Worm (Caenorhabditis elegans) whole organism, mixed stage, embryonic: ENCODE measurements around the gene gfi-3.

ENCODE experiments used
- M03D4.4 ChIP-seq: sonication (generic microtip); optimal IDR thresholded peaks from 2 replicates; lab custom pipeline; 2017; ENCODE audit warnings: mild to moderate bottlenecking, missing genetic modification characterization, missing compliant biosample characterization
- bed-3 ChIP-seq: fragments of 200-800 bp; sonication (Bioruptor generic); optimal IDR thresholded peaks from 3 replicates; lab custom pipeline; 2018; ENCODE audit warnings: mild to moderate bottlenecking, missing genetic modification characterization, moderate library complexity, missing compliant biosample characterization
- blmp-1 ChIP-seq: fragments of 150-350 bp; optimal IDR thresholded peaks from 2 replicates; lab custom pipeline; 2014; ENCODE audit warnings: missing biosample characterization, missing genetic modification characterization
- ceh-39 ChIP-seq: fragments of 150-350 bp; optimal IDR thresholded peaks from 2 replicates; lab custom pipeline; 2014; ENCODE audit warnings: missing biosample characterization, missing genetic modification characterization
- ceh-43 ChIP-seq: fragments of 200-800 bp; sonication (Bioruptor generic); optimal IDR thresholded peaks from 2 replicates; lab custom pipeline; 2018; ENCODE audit warnings: mild to moderate bottlenecking, missing genetic modification characterization, moderate library complexity, missing compliant biosample characterization
- ceh-83 ChIP-seq: fragments of 200-800 bp; sonication (Bioruptor generic); optimal IDR thresholded peaks from 2 replicates; lab custom pipeline; 2018; ENCODE audit warnings: mild to moderate bottlenecking, missing genetic modification characterization, missing compliant biosample characterization
- ces-1 ChIP-seq: fragments of 150-350 bp; optimal IDR thresholded peaks from 2 replicates; lab custom pipeline; 2014; ENCODE audit warnings: missing biosample characterization, missing genetic modification reagents, missing genetic modification characterization
- cnd-1 ChIP-seq: fragments of 200-800 bp; sonication (Bioruptor generic); optimal IDR thresholded peaks from 2 replicates; lab custom pipeline; 2018; ENCODE audit warnings: mild to moderate bottlenecking, missing genetic modification characterization, missing compliant biosample characterization
- drap-1 ChIP-seq: fragments of 200-800 bp; sonication (Bioruptor generic); optimal IDR thresholded peaks from 3 replicates; lab custom pipeline; 2018; ENCODE audit warnings: mild to moderate bottlenecking, missing genetic modification characterization, missing compliant biosample characterization
- elt-1 ChIP-seq: sonication (generic microtip); optimal IDR thresholded peaks from 2 replicates; lab custom pipeline; 2017; ENCODE audit warnings: missing genetic modification characterization, mild to moderate bottlenecking, missing compliant biosample characterization, antibody characterized with exemption, moderate library complexity, borderline replicate concordance; ENCODE audit not compliant: insufficient read depth
- elt-3 ChIP-seq: fragments of 150-350 bp; optimal IDR thresholded peaks from 2 replicates; lab custom pipeline; 2014; ENCODE audit warnings: missing biosample characterization, missing genetic modification characterization
- ham-2 ChIP-seq: fragments of 200-800 bp; sonication (Bioruptor generic); optimal IDR thresholded peaks from 2 replicates; lab custom pipeline; 2018; ENCODE audit warnings: mild to moderate bottlenecking, missing genetic modification characterization, missing compliant biosample characterization
- hlh-1 ChIP-seq: fragments of 150-350 bp; optimal IDR thresholded peaks from 2 replicates; lab custom pipeline; 2014; ENCODE audit warnings: missing biosample characterization, missing genetic modification reagents, missing genetic modification characterization
- lin-13 ChIP-seq: fragments of 150-350 bp; optimal IDR thresholded peaks from 2 replicates; lab custom pipeline; 2014; ENCODE audit warnings: missing biosample characterization, missing genetic modification characterization
- lin-32 ChIP-seq: fragments of 200-800 bp; sonication (Bioruptor generic); optimal IDR thresholded peaks from 2 replicates; lab custom pipeline; 2018; ENCODE audit warnings: mild to moderate bottlenecking, missing genetic modification characterization, missing compliant biosample characterization
- lsy-2 ChIP-seq: fragments of 150-350 bp; optimal IDR thresholded peaks from 2 replicates; lab custom pipeline; 2014; ENCODE audit warnings: missing biosample characterization, missing genetic modification characterization
- mab-5 ChIP-seq: fragments of 150-350 bp; optimal IDR thresholded peaks from 2 replicates; lab custom pipeline; 2014; ENCODE audit warnings: missing biosample characterization, missing genetic modification characterization
- mep-1 ChIP-seq: fragments of 150-350 bp; optimal IDR thresholded peaks from 2 replicates; lab custom pipeline; 2017; ENCODE audit warnings: missing biosample characterization, missing genetic modification reagents, missing genetic modification characterization, inconsistent platforms
- mls-2 ChIP-seq: sonication (generic microtip); optimal IDR thresholded peaks from 2 replicates; lab custom pipeline; 2016; ENCODE audit warnings: mild to moderate bottlenecking, missing genetic modification characterization, moderate library complexity, missing compliant biosample characterization
- nhr-12 ChIP-seq: fragments of 150-350 bp; optimal IDR thresholded peaks from 2 replicates; lab custom pipeline; 2014; ENCODE audit warnings: missing biosample characterization, missing genetic modification characterization
- nhr-2 ChIP-seq: fragments of 150-350 bp; optimal IDR thresholded peaks from 2 replicates; lab custom pipeline; 2014; ENCODE audit warnings: missing biosample characterization, missing genetic modification characterization
- nhr-237 ChIP-seq: fragments of 150-350 bp; optimal IDR thresholded peaks from 2 replicates; lab custom pipeline; 2014; ENCODE audit warnings: missing biosample characterization, missing genetic modification characterization
- nhr-28 ChIP-seq: fragments of 150-350 bp; optimal IDR thresholded peaks from 2 replicates; lab custom pipeline; 2014; ENCODE audit warnings: missing biosample characterization, missing genetic modification characterization
- nhr-76 ChIP-seq: sonication (generic microtip); optimal IDR thresholded peaks from 2 replicates; lab custom pipeline; 2017; ENCODE audit warnings: missing biosample characterization, missing genetic modification characterization
- pha-4 ChIP-seq: fragments of 150-350 bp; optimal IDR thresholded peaks from 2 replicates; lab custom pipeline; 2018; ENCODE audit warnings: missing biosample characterization, missing genetic modification reagents, missing genetic modification characterization
- sem-2 ChIP-seq: fragments of 200-800 bp; sonication (Bioruptor generic); optimal IDR thresholded peaks from 2 replicates; lab custom pipeline; 2018; ENCODE audit warnings: mild to moderate bottlenecking, missing genetic modification characterization, missing compliant biosample characterization
- snpc-4 ChIP-seq: fragments of 150-350 bp; optimal IDR thresholded peaks from 2 replicates; lab custom pipeline; 2014; ENCODE audit warnings: missing biosample characterization, missing genetic modification characterization
- sptf-1 ChIP-seq: sonication (generic microtip); optimal IDR thresholded peaks from 2 replicates; lab custom pipeline; 2017; ENCODE audit warnings: mild to moderate bottlenecking, missing genetic modification characterization, moderate library complexity, missing compliant biosample characterization
- tbx-8 ChIP-seq: fragments of 200-800 bp; sonication (Bioruptor generic); optimal IDR thresholded peaks from 2 replicates; lab custom pipeline; 2018; ENCODE audit warnings: mild to moderate bottlenecking, missing genetic modification characterization, moderate library complexity, missing compliant biosample characterization
- unc-120 ChIP-seq: sonication (generic microtip); optimal IDR thresholded peaks from 2 replicates; lab custom pipeline; 2017; ENCODE audit warnings: missing genetic modification characterization, missing compliant biosample characterization; ENCODE audit not compliant: poor library complexity, severe bottlenecking
- unc-39 ChIP-seq: fragments of 150-350 bp; optimal IDR thresholded peaks from 2 replicates; lab custom pipeline; 2014; ENCODE audit warnings: missing biosample characterization, missing genetic modification characterization
- unc-62 ChIP-seq: fragments of 150-350 bp; optimal IDR thresholded peaks from 2 replicates; lab custom pipeline; 2014; ENCODE audit warnings: missing biosample characterization, missing genetic modification reagents, missing genetic modification characterization
- zip-8 ChIP-seq: fragments of 150-350 bp; optimal IDR thresholded peaks from 2 replicates; lab custom pipeline; 2014; ENCODE audit warnings: missing biosample characterization, missing genetic modification characterization
- ztf-11 ChIP-seq: fragments of 150-350 bp; optimal IDR thresholded peaks from 2 replicates; lab custom pipeline; 2014; ENCODE audit warnings: missing biosample characterization, missing genetic modification characterization

The gfi-3 gene

ce11 chrX:14465593-14465992 lies 14.8 kb upstream of the gfi-3 start, which contains the start of gene M163.22:
TSS of gene M163.22 (plus strand) at chrX:14465893.
- TF ChIP-seq nhr-28 (tag; lab: Kevin White, UChicago) (no peak), M03D4.4 (no peak), mep-1 (tag; lab: Kevin White, UChicago) (no peak), drap-1 (no peak), nhr-2 (no peak), mab-5 (tag; lab: Kevin White, UChicago) (no peak), unc-120 (no peak)
- TF ChIP-seq, all 35 proteins: peak for 0

- TF ChIP-seq unc-120 (no peak), ceh-39 (tag; lab: Kevin White, UChicago) (no peak), elt-3 (no peak), nhr-76 (tag; lab: Kevin White, UChicago) (no peak), sem-2 (GFP tag; lab: Kevin White, UChicago) (no peak), ces-1 (no peak), ztf-11 (tag; lab: Kevin White, UChicago) (no peak), lin-13 (tag; lab: Kevin White, UChicago) (no peak), ham-2 (GFP tag; lab: Kevin White, UChicago) (no peak), mep-1 (tag; lab: Kevin White, UChicago) (no peak), lsy-2 (tag; lab: Kevin White, UChicago) (no peak), drap-1 (no peak), bed-3 (GFP tag; lab: Kevin White, UChicago) (no peak), unc-39 (no peak)
Observed at ce11 chrX:14466532-14466931, 13.8 kb upstream of the gfi-3 start, which contains the start of gene M163.21. TSS of gene M163.21 (plus strand) at chrX:14466832.

ce11 chrX:14469284-14469683 lies 11.1 kb upstream of the gfi-3 start, which contains the start of gene M163.9:
TSS of gene M163.9 (plus strand) at chrX:14469584.
- TF ChIP-seq ceh-83 (GFP tag; lab: Kevin White, UChicago) (no peak), cnd-1 (tag; lab: Kevin White, UChicago) (no peak), sem-2 (GFP tag; lab: Kevin White, UChicago) (no peak), unc-39 (no peak), zip-8 (tag; lab: Kevin White, UChicago) (no peak), snpc-4 (tag; lab: Kevin White, UChicago) (no peak)

- TF ChIP-seq blmp-1 (tag; lab: Kevin White, UChicago) (no peak), cnd-1 (tag; lab: Kevin White, UChicago) (no peak), sptf-1 (tag; lab: Kevin White, UChicago) (no peak), lin-32 (GFP tag; lab: Kevin White, UChicago) (no peak), elt-3 (no peak), elt-1 (no peak), nhr-237 (tag; lab: Kevin White, UChicago) (no peak), unc-39 (no peak), hlh-1 (tag; lab: Kevin White, UChicago) (no peak), unc-62 (no peak), ceh-83 (GFP tag; lab: Kevin White, UChicago) (no peak), mep-1 (tag; lab: Kevin White, UChicago) (no peak), ham-2 (GFP tag; lab: Kevin White, UChicago) (no peak), ces-1 (no peak), bed-3 (GFP tag; lab: Kevin White, UChicago) (no peak), snpc-4 (tag; lab: Kevin White, UChicago) (no peak), pha-4 (tag; lab: Kevin White, UChicago) (no peak), sem-2 (GFP tag; lab: Kevin White, UChicago) (no peak), tbx-8 (GFP tag; lab: Kevin White, UChicago) (no peak), M03D4.4 (no peak)
Observed at ce11 chrX:14470687-14471086, 9.7 kb upstream of the gfi-3 start, which contains the start of gene M163.10. TSS of gene M163.10 (plus strand) at chrX:14470987.

- TF ChIP-seq nhr-12 (no peak), ceh-43 (GFP tag; lab: Kevin White, UChicago) (no peak), bed-3 (GFP tag; lab: Kevin White, UChicago) (no peak), ztf-11 (tag; lab: Kevin White, UChicago) (no peak), nhr-76 (tag; lab: Kevin White, UChicago) (no peak), unc-120 (no peak), pha-4 (tag; lab: Kevin White, UChicago) (no peak), elt-3 (no peak), mls-2 (tag; lab: Kevin White, UChicago) (no peak), sptf-1 (tag; lab: Kevin White, UChicago) (no peak), ceh-39 (tag; lab: Kevin White, UChicago) (no peak)
Observed at ce11 chrX:14473740-14474139, 6.6 kb upstream of the gfi-3 start, which contains the start of gene M163.5. TSS of gene M163.5 (plus strand) at chrX:14474040.
